Fruit fly (Drosophila melanogaster): ENCODE data around the gene CG34342.

DNA sequence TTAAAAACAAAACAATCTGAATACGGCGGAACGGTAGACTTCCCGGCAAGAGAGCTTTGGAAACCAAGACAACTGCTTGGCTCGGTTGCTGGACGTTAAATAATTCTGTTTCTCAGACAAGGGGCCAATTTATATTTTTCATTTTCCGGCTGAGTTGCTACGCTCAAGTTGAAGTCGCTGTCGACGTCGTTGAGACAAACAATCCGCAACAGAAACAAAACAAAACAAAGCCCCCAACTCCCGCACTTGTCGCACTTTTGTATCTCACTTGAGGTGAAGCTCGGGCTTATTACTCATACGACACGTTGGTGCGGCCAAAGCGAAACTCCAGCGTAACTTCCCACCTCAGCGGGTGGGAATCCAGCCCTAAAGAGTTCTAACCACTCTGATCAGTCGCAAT lies 25.0 kb upstream of the CG34342 start, which contains the start of gene CG13285:
- TF ChIP-seq OdsH (GFP tag; optimal IDR thresholded peaks at IDR 0.05) (no peak), br (GFP tag; optimal IDR thresholded peaks at IDR 0.05) (no peak), Myc (optimal IDR thresholded peaks at IDR 0.05) (no peak), fru (GFP tag; optimal IDR thresholded peaks at IDR 0.05) (no peak)

Data from whole organism, wandering third instar larva.